Worm (Caenorhabditis elegans) whole organism, L3 larva: ENCODE results near the gene nhr-260.
A peak's percentile ranks its signal among the peaks of the same experiment; 100 is the strongest.

Experiments used
- ZK546.5 ChIP-seq: sonication (generic microtip); optimal IDR thresholded peaks from 2 replicates; lab custom pipeline; 2017; ENCODE audit warnings: missing biosample characterization, missing genetic modification characterization
- aly-2 ChIP-seq: fragments of 150-350 bp; optimal IDR thresholded peaks from 2 replicates; lab custom pipeline; 2014; ENCODE audit warnings: missing biosample characterization, missing genetic modification characterization
- ama-1 ChIP-seq: fragments of 150-350 bp; optimal IDR thresholded peaks from 2 replicates; lab custom pipeline; 2018
- ceh-16 ChIP-seq: sonication (generic microtip); optimal IDR thresholded peaks from 2 replicates; lab custom pipeline; 2017; ENCODE audit warnings: missing biosample characterization, missing genetic modification characterization
- ceh-28 ChIP-seq: fragments of 150-350 bp; optimal IDR thresholded peaks from 2 replicates; lab custom pipeline; 2014; ENCODE audit warnings: missing biosample characterization, missing genetic modification reagents, missing genetic modification characterization
- ceh-82 ChIP-seq: fragments of 150-350 bp; optimal IDR thresholded peaks from 2 replicates; lab custom pipeline; 2014; ENCODE audit warnings: missing biosample characterization, missing genetic modification characterization
- ceh-9 ChIP-seq: sonication (generic microtip); optimal IDR thresholded peaks from 2 replicates; lab custom pipeline; 2018; ENCODE audit warnings: missing biosample characterization, missing genetic modification characterization
- daf-12 ChIP-seq: fragments of 150-350 bp; optimal IDR thresholded peaks from 2 replicates; lab custom pipeline; 2014; ENCODE audit warnings: missing biosample characterization, missing genetic modification reagents, missing genetic modification characterization
- egl-27 ChIP-seq: sonication (generic microtip); optimal IDR thresholded peaks from 4 replicates; lab custom pipeline; 2017; ENCODE audit warnings: missing biosample characterization, missing genetic modification reagents, missing genetic modification characterization
- egl-5 ChIP-seq: fragments of 150-350 bp; optimal IDR thresholded peaks from 2 replicates; lab custom pipeline; 2017; ENCODE audit warnings: missing biosample characterization, missing genetic modification reagents, missing genetic modification characterization, inconsistent platforms
- elt-1 ChIP-seq: fragments of 150-350 bp; optimal IDR thresholded peaks from 2 replicates; lab custom pipeline; 2014; ENCODE audit warnings: missing biosample characterization, missing genetic modification characterization
- elt-2 ChIP-seq: sonication (generic microtip); optimal IDR thresholded peaks from 2 replicates; lab custom pipeline; 2016; ENCODE audit warnings: missing genetic modification reagents, mild to moderate bottlenecking, missing genetic modification characterization, missing compliant biosample characterization
- elt-3 ChIP-seq, 3 experiments: fragments of 150-350 bp in 1 of 3; sonication (generic microtip) in 2 of 3; optimal IDR thresholded peaks; 2 replicates in 2 of 3; 4 replicates in 1 of 3; lab custom pipeline; 2014 to 2017; ENCODE audit warnings: missing biosample characterization in 3 of 3, missing genetic modification characterization in 3 of 3
- eor-1 ChIP-seq, 2 experiments: fragments of 150-350 bp; optimal IDR thresholded peaks; 2 replicates each; lab custom pipeline; 2014 to 2018; ENCODE audit warnings: missing biosample characterization in 2 of 2, missing genetic modification characterization in 2 of 2
- fkh-10 ChIP-seq: sonication (generic microtip); optimal IDR thresholded peaks from 2 replicates; lab custom pipeline; 2017; ENCODE audit warnings: missing biosample characterization, missing genetic modification reagents, missing genetic modification characterization
- fkh-2 ChIP-seq: fragments of 150-350 bp; optimal IDR thresholded peaks from 2 replicates; lab custom pipeline; 2014; ENCODE audit warnings: missing biosample characterization, missing genetic modification reagents, missing genetic modification characterization
- fos-1 ChIP-seq: fragments of 150-350 bp; optimal IDR thresholded peaks from 2 replicates; lab custom pipeline; 2014; ENCODE audit warnings: missing biosample characterization, missing genetic modification characterization
- hmg-11 ChIP-seq: sonication (generic microtip); optimal IDR thresholded peaks from 2 replicates; lab custom pipeline; 2016; ENCODE audit warnings: missing genetic modification characterization, missing compliant biosample characterization
- lin-15B ChIP-seq: fragments of 150-350 bp; optimal IDR thresholded peaks from 2 replicates; lab custom pipeline; 2014; ENCODE audit warnings: missing biosample characterization, missing genetic modification characterization
- lsy-12 ChIP-seq: sonication (generic microtip); optimal IDR thresholded peaks from 2 replicates; lab custom pipeline; 2016; ENCODE audit warnings: mild to moderate bottlenecking, missing genetic modification characterization, missing compliant biosample characterization
- mml-1 ChIP-seq: fragments of 150-350 bp; sonication (generic microtip); optimal IDR thresholded peaks from 3 replicates; lab custom pipeline; 2014; ENCODE audit warnings: missing biosample characterization, missing genetic modification characterization
- nfya-1 ChIP-seq: sonication (generic microtip); optimal IDR thresholded peaks from 2 replicates; lab custom pipeline; 2017; ENCODE audit warnings: missing genetic modification characterization, mild to moderate bottlenecking, missing compliant biosample characterization, antibody characterized with exemption, moderate library complexity; ENCODE audit not compliant: insufficient read depth
- nhr-28 ChIP-seq: fragments of 150-350 bp; optimal IDR thresholded peaks from 2 replicates; lab custom pipeline; 2014; ENCODE audit warnings: missing biosample characterization, missing genetic modification characterization
- nhr-76 ChIP-seq: fragments of 150-350 bp; sonication (generic microtip); optimal IDR thresholded peaks from 5 replicates; lab custom pipeline; 2014; ENCODE audit warnings: missing biosample characterization, missing genetic modification characterization
- nhr-77 ChIP-seq: fragments of 150-350 bp; optimal IDR thresholded peaks from 2 replicates; lab custom pipeline; 2014; ENCODE audit warnings: missing biosample characterization, missing genetic modification characterization
- pha-4 ChIP-seq: fragments of 150-350 bp; optimal IDR thresholded peaks from 2 replicates; lab custom pipeline; 2014; ENCODE audit warnings: missing biosample characterization, missing genetic modification reagents, missing genetic modification characterization
- pqm-1 ChIP-seq: fragments of 150-350 bp; optimal IDR thresholded peaks from 2 replicates; lab custom pipeline; 2017; ENCODE audit warnings: missing biosample characterization, missing genetic modification characterization, inconsistent platforms
- sea-2 ChIP-seq: fragments of 150-350 bp; sonication (generic microtip); optimal IDR thresholded peaks from 4 replicates; lab custom pipeline; 2014; ENCODE audit warnings: missing biosample characterization, missing genetic modification reagents, missing genetic modification characterization
- skn-1 ChIP-seq: fragments of 150-350 bp; optimal IDR thresholded peaks from 2 replicates; lab custom pipeline; 2014; ENCODE audit warnings: missing biosample characterization, missing genetic modification characterization
- snpc-4 ChIP-seq: fragments of 150-350 bp; optimal IDR thresholded peaks from 2 replicates; lab custom pipeline; 2014; ENCODE audit warnings: missing biosample characterization, missing genetic modification characterization
- unc-39 ChIP-seq: sonication (generic microtip); optimal IDR thresholded peaks from 4 replicates; lab custom pipeline; 2017; ENCODE audit warnings: missing biosample characterization, missing genetic modification characterization
- unc-62 ChIP-seq: fragments of 150-350 bp; sonication (generic microtip); optimal IDR thresholded peaks from 4 replicates; lab custom pipeline; 2014; ENCODE audit warnings: missing biosample characterization, missing genetic modification reagents, missing genetic modification characterization
- zag-1 ChIP-seq: fragments of 150-350 bp; optimal IDR thresholded peaks from 2 replicates; lab custom pipeline; 2014; ENCODE audit warnings: missing biosample characterization, missing genetic modification characterization
- ztf-11 ChIP-seq: fragments of 150-350 bp; optimal IDR thresholded peaks from 2 replicates; lab custom pipeline; 2014; ENCODE audit warnings: missing biosample characterization, missing genetic modification characterization
- ztf-4 ChIP-seq: fragments of 150-350 bp; optimal IDR thresholded peaks from 2 replicates; lab custom pipeline; 2014; ENCODE audit warnings: missing biosample characterization, missing genetic modification characterization

The nhr-260 gene

DNA sequence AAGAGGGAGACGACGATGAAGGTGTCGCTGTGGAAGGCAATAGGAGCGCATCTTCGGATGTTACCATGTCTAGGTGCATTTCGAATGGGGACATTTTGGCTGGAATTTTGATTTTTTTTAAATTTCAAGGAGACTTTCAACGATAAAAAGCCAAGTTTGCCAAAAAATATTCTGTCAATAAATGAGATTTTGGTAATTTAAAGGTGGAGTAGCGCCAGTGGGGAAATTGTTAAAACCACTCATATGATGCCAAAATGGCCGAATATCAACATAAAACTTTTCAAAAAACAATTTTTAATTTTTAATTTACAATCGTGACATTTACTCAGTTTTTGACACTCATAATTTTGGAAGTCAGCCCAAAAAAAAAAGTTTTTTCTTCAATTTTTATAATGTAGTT, at the start of gene nhr-260:
Gene nhr-260, minus strand, starts transcription at position 101 of the 400 bp plus-strand sequence.
- TF ChIP-seq ceh-82 (tag; lab: Kevin White, UChicago) (no peak), nhr-77 (tag; lab: Kevin White, UChicago) (no peak), unc-39 (no peak), ceh-28 (tag; lab: Kevin White, UChicago) (no peak), nfya-1 (tag; lab: Kevin White, UChicago) (no peak), aly-2 (tag; lab: Kevin White, UChicago) (no peak), skn-1 (no peak), zag-1 (tag; lab: Kevin White, UChicago) (no peak), egl-27 (no peak), lin-15B (no peak), sea-2 (GFP tag; lab: Kevin White, UChicago) (no peak), fkh-2 (tag; lab: Kevin White, UChicago) (no peak)

DNA sequence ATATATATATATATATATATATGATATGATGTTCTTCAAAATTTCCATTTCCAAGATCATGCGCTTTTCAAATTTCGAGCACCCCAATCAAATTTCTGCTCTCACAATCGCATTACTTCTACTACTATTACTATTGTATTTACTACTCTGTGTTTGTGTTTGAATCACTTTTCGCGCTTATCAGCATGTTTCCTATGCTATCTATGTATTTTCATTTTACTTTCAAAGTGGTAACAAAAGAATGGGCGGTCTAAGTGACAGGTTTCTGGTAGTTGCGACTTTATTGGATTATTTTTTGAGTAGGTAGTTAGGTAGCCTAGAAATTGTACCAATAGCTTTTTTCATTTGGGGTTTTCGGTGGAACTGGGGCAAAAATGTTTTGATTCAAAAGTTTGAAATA, 46.7 kb upstream of the nhr-260 start:
- no peak for TF ChIP-seq elt-2 (tag; lab: Kevin White, UChicago)
- no peak for TF ChIP-seq fos-1 (tag; lab: Kevin White, UChicago)
- peak; percentile 13 for TF ChIP-seq pha-4 (tag; lab: Kevin White, UChicago)
- no peak for TF ChIP-seq skn-1
- peak; percentile 67 for TF ChIP-seq pqm-1
- no peak for TF ChIP-seq lsy-12 (tag; lab: Kevin White, UChicago)
- TF ChIP-seq hmg-11 (tag; lab: Kevin White, UChicago): no peak
- no peak for TF ChIP-seq eor-1 (tag; optimal IDR thresholded peaks at IDR 0.05; lab: Kevin White, UChicago)
- TF ChIP-seq ceh-16 (tag; lab: Kevin White, UChicago): no peak
- no peak for TF ChIP-seq ZK546.5
- TF ChIP-seq, all 47 proteins: peak for 2

DNA sequence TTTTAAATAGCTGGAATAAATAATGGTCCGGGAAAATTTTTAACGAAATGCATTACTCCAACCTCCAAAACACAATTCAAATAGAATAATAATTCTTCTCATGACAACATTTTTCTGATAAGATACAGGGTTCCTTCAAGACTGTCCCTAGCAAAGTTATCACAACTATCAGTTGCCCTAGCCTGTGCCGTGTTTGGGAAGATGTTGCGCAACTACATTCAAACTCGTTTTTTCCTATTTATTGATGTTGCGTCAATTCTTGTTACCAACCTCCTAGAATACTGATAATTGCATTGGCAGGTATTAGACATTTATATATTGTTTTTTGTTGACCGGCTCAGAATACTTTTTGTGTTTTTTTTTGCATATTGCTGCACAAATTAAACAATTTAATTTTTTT, 43.6 kb upstream of the nhr-260 start:
- TF ChIP-seq ztf-4 (tag; lab: Kevin White, UChicago) (no peak), nhr-28 (tag; lab: Kevin White, UChicago) (no peak), mml-1 (tag; lab: Kevin White, UChicago) (no peak), fos-1 (tag; lab: Kevin White, UChicago) (no peak), lin-15B (no peak), ceh-16 (tag; lab: Kevin White, UChicago) (no peak)

DNA sequence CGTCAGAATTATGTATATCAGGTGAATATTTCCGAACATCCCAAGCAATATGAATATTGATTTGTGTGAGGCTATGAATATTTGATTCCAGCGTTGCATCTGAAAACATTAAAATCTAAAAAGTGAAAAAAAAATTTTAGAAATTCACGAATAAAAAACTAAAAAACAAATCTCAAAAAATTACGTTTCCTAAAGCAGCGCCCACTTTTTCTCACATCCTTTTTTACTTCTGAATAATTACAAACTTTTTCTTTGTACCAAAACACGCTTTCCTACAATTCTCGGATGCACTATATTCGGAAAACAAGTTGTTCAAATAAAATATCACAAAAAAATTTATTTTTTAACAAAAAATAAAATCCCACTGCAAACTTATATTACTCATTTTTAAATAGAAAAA, 41.6 kb upstream of the nhr-260 start, which contains the start of gene srsx-8:
Gene srsx-8, minus strand, starts transcription at position 101 of the 400 bp plus-strand sequence.
- no peak for TF ChIP-seq fkh-10 (GFP tag; lab: Kevin White, UChicago)
- no peak for TF ChIP-seq mml-1 (tag; lab: Kevin White, UChicago)
- no peak for TF ChIP-seq ceh-16 (tag; lab: Kevin White, UChicago)
- no peak for TF ChIP-seq lin-15B
- TF ChIP-seq ceh-9 (tag; lab: Kevin White, UChicago): no peak
- no peak for TF ChIP-seq nhr-28 (tag; lab: Kevin White, UChicago)
- no peak for TF ChIP-seq nhr-77 (tag; lab: Kevin White, UChicago)
- TF ChIP-seq ZK546.5: no peak
- no peak for TF ChIP-seq nhr-76 (tag; lab: Kevin White, UChicago)
- no peak for TF ChIP-seq ztf-11
- TF ChIP-seq ama-1: no peak
- no peak for TF ChIP-seq pha-4 (tag; lab: Kevin White, UChicago)
- no peak for TF ChIP-seq snpc-4 (tag; lab: Kevin White, UChicago)
- TF ChIP-seq hmg-11 (tag; lab: Kevin White, UChicago): no peak
- TF ChIP-seq egl-5 (tag; lab: Kevin White, UChicago): no peak

DNA sequence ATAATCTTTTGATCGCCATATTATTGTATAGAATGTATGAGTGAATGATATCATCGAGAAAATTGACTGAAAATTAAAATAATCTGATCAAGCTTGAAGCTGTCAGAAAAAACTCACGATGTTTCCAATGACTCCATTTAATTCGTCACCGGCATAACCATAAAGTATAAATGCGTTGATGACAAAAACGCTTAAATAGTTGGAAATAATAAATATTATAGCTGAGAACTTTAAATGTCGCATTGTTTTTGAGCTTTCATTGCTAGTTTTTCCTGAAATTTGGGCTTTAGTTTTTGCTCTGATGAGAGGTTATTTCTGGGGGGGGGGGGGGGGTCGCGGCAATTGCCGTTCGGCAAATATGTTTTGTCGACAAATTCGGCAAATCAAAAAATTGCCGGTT, 39.7 kb upstream of the nhr-260 start:
- no peak for TF ChIP-seq egl-27

DNA sequence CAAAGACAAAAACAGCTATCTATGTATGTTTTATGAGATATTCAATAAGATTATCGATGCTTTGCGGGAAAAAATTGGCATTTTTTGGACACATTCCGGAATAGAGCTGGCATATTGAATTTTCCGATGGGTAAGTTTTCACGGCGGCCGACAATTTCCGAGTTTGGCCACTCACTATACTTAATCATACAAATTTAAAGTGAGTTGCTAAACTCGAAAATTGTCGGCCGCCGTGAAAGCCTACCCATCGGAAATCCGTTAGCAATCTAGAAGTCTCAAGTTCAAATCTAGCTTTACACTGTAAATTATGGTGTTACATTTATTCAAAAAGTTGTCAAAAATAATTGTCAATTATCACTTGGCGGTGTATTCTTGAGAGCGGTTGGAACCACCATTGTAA, 39.3 kb upstream of the nhr-260 start:
- no peak for TF ChIP-seq egl-27
- TF ChIP-seq fos-1 (tag; lab: Kevin White, UChicago): no peak
- no peak for TF ChIP-seq ceh-16 (tag; lab: Kevin White, UChicago)
- no peak for TF ChIP-seq daf-12 (tag; lab: Kevin White, UChicago)
- TF ChIP-seq unc-62 (GFP tag; lab: Kevin White, UChicago): no peak
- TF ChIP-seq elt-3 (tag; optimal IDR thresholded peaks at IDR 0.05; lab: Kevin White, UChicago): no peak
- no peak for TF ChIP-seq lsy-12 (tag; lab: Kevin White, UChicago)
- no peak for TF ChIP-seq zag-1 (tag; lab: Kevin White, UChicago)
- TF ChIP-seq elt-1 (tag; lab: Kevin White, UChicago): no peak
- no peak for TF ChIP-seq nhr-28 (tag; lab: Kevin White, UChicago)
- TF ChIP-seq, all 47 proteins: peak for 0
